Worm (Caenorhabditis elegans) whole organism, midembryonic: ENCODE data around the gene vps-15.
A peak's percentile ranks its signal among the peaks of the same experiment; 100 is the strongest.

Experiments
- T22C8.4 ChIP-seq: fragments of 200-800 bp; sonication (Bioruptor generic); IDR thresholded peaks from 2 replicates; pipeline ENCODE4 v1.3.6; 2022; ENCODE audit warnings: missing genetic modification characterization, missing compliant biosample characterization
- cog-1 ChIP-seq: sonication (generic microtip); optimal IDR thresholded peaks from 2 replicates; lab custom pipeline; 2016; ENCODE audit warnings: missing genetic modification characterization, missing compliant biosample characterization
- flt-1 ChIP-seq: fragments of 200-800 bp; sonication (Bioruptor generic); IDR thresholded peaks from 2 replicates; pipeline ENCODE4 v1.3.6; 2022; ENCODE audit warnings: missing genetic modification characterization, missing compliant biosample characterization
- klf-2 ChIP-seq: fragments of 200-800 bp; sonication (Bioruptor generic); conservative IDR thresholded peaks from 2 replicates; pipeline ENCODE4 v1.3.6; 2022; ENCODE audit warnings: missing genetic modification reagents, missing genetic modification characterization, missing compliant biosample characterization
- med-1 ChIP-seq: sonication (generic microtip); optimal IDR thresholded peaks from 2 replicates; lab custom pipeline; 2017; ENCODE audit warnings: missing genetic modification characterization, mild to moderate bottlenecking, missing compliant biosample characterization, antibody characterized with exemption, missing genetic modification reagents; ENCODE audit not compliant: insufficient read depth
- ref-1 ChIP-seq: fragments of 200-800 bp; sonication (Bioruptor generic); conservative IDR thresholded peaks from 2 replicates; pipeline ENCODE4 v1.3.6; 2022; ENCODE audit warnings: missing genetic modification reagents, missing genetic modification characterization, missing compliant biosample characterization
- tab-1 ChIP-seq: fragments of 200-800 bp; sonication (Bioruptor generic); IDR thresholded peaks from 2 replicates; pipeline ENCODE4 v1.3.6; 2022; ENCODE audit warnings: missing genetic modification characterization, missing compliant biosample characterization
- ztf-23 ChIP-seq: fragments of 200-800 bp; sonication (Bioruptor generic); IDR thresholded peaks from 2 replicates; pipeline ENCODE4 v1.3.6; 2022; ENCODE audit warnings: missing genetic modification reagents, missing genetic modification characterization, missing compliant biosample characterization
- ztf-29 ChIP-seq: fragments of 200-800 bp; sonication (Bioruptor generic); IDR thresholded peaks from 2 replicates; pipeline ENCODE4 v1.3.6; 2022; ENCODE audit warnings: missing genetic modification reagents, missing genetic modification characterization, missing compliant biosample characterization

The vps-15 gene

ce11 chrII:11901110-11901509 is 14.5 kb downstream of the vps-15 start, which contains the start of gene vab-23:
vab-23 (minus strand) TSS chrII:11901210.
- TF ChIP-seq med-1 (GFP tag; lab: Kevin White, UChicago) (no peak), T22C8.4 (GFP tag; lab: Robert Waterston, UW) (no peak), cog-1 (tag; lab: Kevin White, UChicago) (no peak), tab-1 (GFP tag; lab: Robert Waterston, UW) (no peak), klf-2 (GFP tag; lab: Robert Waterston, UW) (no peak), ztf-23 (no peak), ref-1 (GFP tag; lab: Robert Waterston, UW) (no peak), ztf-29 (GFP tag; lab: Robert Waterston, UW) (no peak), flt-1 (GFP tag; lab: Robert Waterston, UW) (no peak)

- TF ChIP-seq cog-1 (tag; lab: Kevin White, UChicago) (no peak), flt-1 (GFP tag; lab: Robert Waterston, UW) (no peak), ref-1 (GFP tag; lab: Robert Waterston, UW) (no peak), med-1 (GFP tag; lab: Kevin White, UChicago) (no peak), ztf-23 (no peak), tab-1 (GFP tag; lab: Robert Waterston, UW) (no peak), T22C8.4 (GFP tag; lab: Robert Waterston, UW) (no peak), ztf-29 (GFP tag; lab: Robert Waterston, UW) (no peak)
Measured at ce11 chrII:11899761-11900160, 15.9 kb downstream of the vps-15 start.

- TF ChIP-seq med-1 (GFP tag; lab: Kevin White, UChicago) = no peak
- TF ChIP-seq flt-1 (GFP tag; lab: Robert Waterston, UW) = no peak
- TF ChIP-seq ztf-29 (GFP tag; lab: Robert Waterston, UW) = no peak
- TF ChIP-seq ref-1 (GFP tag; lab: Robert Waterston, UW) = no peak
- no peak for TF ChIP-seq tab-1 (GFP tag; lab: Robert Waterston, UW)
- TF ChIP-seq klf-2 (GFP tag; lab: Robert Waterston, UW) = no peak
- no peak for TF ChIP-seq ztf-23
Measured at ce11 chrII:11893323-11893722, 22.3 kb downstream of the vps-15 start, which contains the start of gene ZK930.2. ZK930.2 (minus strand) TSS chrII:11893423.

ce11 chrII:11890596-11890995 is 25.1 kb downstream of the vps-15 start:
- TF ChIP-seq flt-1 (GFP tag; lab: Robert Waterston, UW) (0 out of 2 replicates have a peak, but pooled peaks have one; percentile 55), cog-1 (tag; lab: Kevin White, UChicago) (no peak)

ce11 chrII:11889420-11890075 is 26.1 kb downstream of the vps-15 start:
- TF ChIP-seq flt-1 (GFP tag; lab: Robert Waterston, UW) (peak; percentile 40; the same call in 1 of the 2 replicates), ref-1 (GFP tag; lab: Robert Waterston, UW) (no peak), ztf-29 (GFP tag; lab: Robert Waterston, UW) (no peak), klf-2 (GFP tag; lab: Robert Waterston, UW) (no peak)

ce11 chrII:11888150-11888549 is 27.5 kb downstream of the vps-15 start:
- TF ChIP-seq T22C8.4 (GFP tag; lab: Robert Waterston, UW) (no peak), ref-1 (GFP tag; lab: Robert Waterston, UW) (no peak), flt-1 (GFP tag; lab: Robert Waterston, UW) (no peak)

ce11 chrII:11887724-11888123 is 27.9 kb downstream of the vps-15 start:
- TF ChIP-seq T22C8.4 (GFP tag; lab: Robert Waterston, UW) (no peak), tab-1 (GFP tag; lab: Robert Waterston, UW) (no peak), med-1 (GFP tag; lab: Kevin White, UChicago) (no peak)

ce11 chrII:11883648-11884047 is 32.0 kb downstream of the vps-15 start, which contains the start of gene ZK930.6:
ZK930.6 (plus strand) TSS chrII:11883948.
- TF ChIP-seq tab-1 (GFP tag; lab: Robert Waterston, UW) = no peak
- TF ChIP-seq ztf-23 = no peak
- no peak for TF ChIP-seq klf-2 (GFP tag; lab: Robert Waterston, UW)
- no peak for TF ChIP-seq T22C8.4 (GFP tag; lab: Robert Waterston, UW)
- no peak for TF ChIP-seq ztf-29 (GFP tag; lab: Robert Waterston, UW)
- TF ChIP-seq flt-1 (GFP tag; lab: Robert Waterston, UW) = no peak
- TF ChIP-seq ref-1 (GFP tag; lab: Robert Waterston, UW) = no peak
- TF ChIP-seq med-1 (GFP tag; lab: Kevin White, UChicago) = no peak
- no peak for TF ChIP-seq cog-1 (tag; lab: Kevin White, UChicago)

ce11 chrII:11880456-11881353 is 34.9 kb downstream of the vps-15 start:
- TF ChIP-seq med-1 (GFP tag; lab: Kevin White, UChicago) (no peak), flt-1 (GFP tag; lab: Robert Waterston, UW) (no peak), T22C8.4 (GFP tag; lab: Robert Waterston, UW) (no peak), ref-1 (GFP tag; lab: Robert Waterston, UW) (no peak), tab-1 (GFP tag; lab: Robert Waterston, UW) (no peak), ztf-23 (no peak), ztf-29 (GFP tag; lab: Robert Waterston, UW) (no peak), cog-1 (tag; lab: Kevin White, UChicago) (no peak), klf-2 (GFP tag; lab: Robert Waterston, UW) (no peak)
